Worm (Caenorhabditis elegans): ENCODE measurements around the gene F09F9.1.

DNA sequence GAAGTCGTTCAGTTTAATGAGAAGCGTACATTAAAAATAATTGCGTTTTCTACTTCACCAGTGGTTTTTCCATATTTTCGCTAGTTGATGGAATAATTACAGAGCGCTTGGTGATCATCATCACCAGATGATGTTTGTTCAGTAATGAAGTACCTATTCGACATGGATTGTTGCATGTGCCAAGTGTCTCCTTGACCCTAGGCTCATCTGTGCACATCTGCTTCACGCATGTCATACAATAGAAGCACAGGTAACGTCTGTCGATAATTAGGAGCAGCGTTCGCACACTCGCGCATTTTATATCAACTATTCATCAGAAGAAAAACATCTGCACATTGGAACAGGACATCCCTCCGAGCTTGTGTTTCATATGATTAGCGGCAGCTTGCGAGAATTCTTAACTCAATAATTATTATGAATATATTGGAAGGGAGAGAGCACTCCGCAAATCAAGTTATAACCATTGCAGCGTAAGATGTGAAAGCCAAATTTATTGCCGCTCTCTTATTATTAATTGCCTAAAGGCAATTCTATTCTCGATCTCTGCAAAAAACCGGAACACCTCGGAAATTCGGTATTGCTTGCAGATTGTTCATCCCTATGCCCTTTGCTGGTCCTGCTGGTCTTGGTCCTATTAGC, 10.2 kb downstream of the F09F9.1 start:
- TF ChIP-seq ztf-11 (tag; optimal IDR thresholded peaks at IDR 0.05) = no peak
- no peak for TF ChIP-seq lin-39 (tag; optimal IDR thresholded peaks at IDR 0.05)
- no peak for TF ChIP-seq vab-7 (GFP tag; IDR thresholded peaks at IDR 0.05)
- TF ChIP-seq pha-4 (GFP tag; IDR thresholded peaks at IDR 0.05) = no peak
- no peak for TF ChIP-seq pha-4 (tag; optimal IDR thresholded peaks at IDR 0.05)
- TF ChIP-seq nhr-10 (tag; optimal IDR thresholded peaks at IDR 0.05) = no peak
- no peak for TF ChIP-seq tag-97 (GFP tag; IDR thresholded peaks at IDR 0.05)
- no peak for TF ChIP-seq lin-1 (GFP tag; IDR thresholded peaks at IDR 0.05)
- TF ChIP-seq dmd-8 (GFP tag; IDR thresholded peaks at IDR 0.05) = no peak
- no peak for TF ChIP-seq egl-27 (tag; optimal IDR thresholded peaks at IDR 0.05)
- no peak for TF ChIP-seq spr-3 (GFP tag; optimal IDR thresholded peaks at IDR 0.05)
- TF ChIP-seq ZK546.5 (tag; optimal IDR thresholded peaks at IDR 0.05) = no peak
- TF ChIP-seq mep-1 (tag; optimal IDR thresholded peaks at IDR 0.05) = no peak
- no peak for TF ChIP-seq lir-3 (tag; optimal IDR thresholded peaks at IDR 0.05)
- no peak for TF ChIP-seq ceh-82 (tag; optimal IDR thresholded peaks at IDR 0.05)

All from whole organism, L4 larva.